Fruit fly (Drosophila melanogaster) whole organism, wandering third instar larva: ENCODE results near the gene Osi1.

Experiments
- CG32264 ChIP-seq: fragments of 200-800 bp; sonication (Bioruptor generic); optimal IDR thresholded peaks from 2 replicates; lab custom pipeline; 2016; ENCODE audit warnings: missing biosample characterization, missing genetic modification characterization
- CG9705 ChIP-seq: fragments of 200-800 bp; sonication (Bioruptor generic); optimal IDR thresholded peaks from 2 replicates; lab custom pipeline; 2018; ENCODE audit warnings: missing biosample characterization, mild to moderate bottlenecking, missing genetic modification characterization
- CrebA ChIP-seq: fragments of 200-800 bp; sonication (Bioruptor generic); optimal IDR thresholded peaks from 2 replicates; lab custom pipeline; 2016; ENCODE audit warnings: missing biosample characterization, mild to moderate bottlenecking, missing genetic modification characterization, borderline replicate concordance
- Dif ChIP-seq: fragments of 200-275, 200-300 bp; sonication (Bioruptor generic); optimal IDR thresholded peaks from 2 replicates; lab custom pipeline; 2018; ENCODE audit warnings: missing biosample characterization, missing genetic modification characterization; ENCODE audit not compliant: partially characterized antibody
- HLH106 ChIP-seq: fragments of 200-800 bp; optimal IDR thresholded peaks from 3 replicates; lab custom pipeline; 2019; ENCODE audit warnings: missing biosample characterization, mild to moderate bottlenecking, missing genetic modification characterization, moderate library complexity
- Hr78 ChIP-seq: fragments of >200 bp; optimal IDR thresholded peaks from 2 replicates; lab custom pipeline; 2017; ENCODE audit warnings: missing biosample characterization, missing genetic modification characterization
- Hr83 ChIP-seq: fragments of 200-300 bp; sonication (Bioruptor generic); optimal IDR thresholded peaks from 2 replicates; lab custom pipeline; 2016; ENCODE audit warnings: missing biosample characterization, mild to moderate bottlenecking, missing genetic modification characterization, moderate library complexity; ENCODE audit not compliant: poor library complexity, severe bottlenecking
- Jra ChIP-seq: sonication (Bioruptor generic); optimal IDR thresholded peaks from 2 replicates; lab custom pipeline; 2016; ENCODE audit warnings: missing biosample characterization, missing genetic modification characterization
- Myc ChIP-seq: fragments of >200 bp; optimal IDR thresholded peaks from 2 replicates; lab custom pipeline; 2017
- N ChIP-seq: fragments of >200 bp; optimal IDR thresholded peaks from 2 replicates; lab custom pipeline; 2018; ENCODE audit warnings: missing biosample characterization, missing external identifiers, missing genetic modification characterization
- OdsH ChIP-seq: fragments of 200-800 bp; sonication (Bioruptor generic); optimal IDR thresholded peaks from 2 replicates; lab custom pipeline; 2016; ENCODE audit warnings: missing biosample characterization, mild to moderate bottlenecking, missing genetic modification characterization
- Sp1 ChIP-seq: fragments of 200-800 bp; sonication (Bioruptor generic); optimal IDR thresholded peaks from 3 replicates; lab custom pipeline; 2019; ENCODE audit warnings: missing biosample characterization, mild to moderate bottlenecking, missing genetic modification characterization, moderate library complexity
- Vsx2 ChIP-seq: fragments of 200-300, 225-300 bp; sonication (Bioruptor generic); optimal IDR thresholded peaks from 2 replicates; lab custom pipeline; 2018; ENCODE audit warnings: missing biosample characterization, missing genetic modification characterization; ENCODE audit not compliant: partially characterized antibody
- br ChIP-seq: fragments of 200-800 bp; sonication (Bioruptor generic); optimal IDR thresholded peaks from 2 replicates; lab custom pipeline; 2016; ENCODE audit warnings: missing biosample characterization, missing genetic modification characterization
- dl ChIP-seq, 2 experiments: fragments of 175-275, 200-275 bp in 1 of 2; fragments of 200-275 bp in 1 of 2; sonication (Bioruptor generic); optimal IDR thresholded peaks; lab custom pipeline; 2018; ENCODE audit warnings: mild to moderate bottlenecking in 2 of 2, missing biosample characterization in 2 of 2, missing genetic modification characterization in 2 of 2, moderate library complexity in 2 of 2; ENCODE audit not compliant: partially characterized antibody in 2 of 2, insufficient read depth in 1 of 2
- dsf ChIP-seq: sonication (Bioruptor generic); optimal IDR thresholded peaks from 2 replicates; lab custom pipeline; 2016; ENCODE audit warnings: missing biosample characterization, missing genetic modification characterization, borderline replicate concordance
- ey ChIP-seq: fragments of 200-800 bp; sonication (Bioruptor generic); optimal IDR thresholded peaks from 2 replicates; lab custom pipeline; 2016; ENCODE audit warnings: missing biosample characterization, missing genetic modification characterization
- foxo ChIP-seq, 2 experiments: fragments of 200-800 bp; sonication (Bioruptor generic); optimal IDR thresholded peaks; 2 replicates in 1 of 2; 3 replicates in 1 of 2; lab custom pipeline; 2016 to 2017; ENCODE audit warnings: missing biosample characterization in 2 of 2, missing genetic modification characterization in 2 of 2
- fru ChIP-seq: fragments of 200-800 bp; sonication (Bioruptor generic); optimal IDR thresholded peaks from 3 replicates; lab custom pipeline; 2016; ENCODE audit warnings: missing biosample characterization, mild to moderate bottlenecking, missing genetic modification characterization
- h ChIP-seq: fragments of 200-800 bp; sonication (Bioruptor generic); optimal IDR thresholded peaks from 3 replicates; lab custom pipeline; 2016; ENCODE audit warnings: missing biosample characterization, mild to moderate bottlenecking, missing genetic modification characterization
- jim ChIP-seq: fragments of 175-275, 200-325 bp; sonication (Bioruptor generic); optimal IDR thresholded peaks from 2 replicates; lab custom pipeline; 2016; ENCODE audit warnings: missing biosample characterization, mild to moderate bottlenecking, missing genetic modification characterization
- lola ChIP-seq: fragments of >200 bp; optimal IDR thresholded peaks from 2 replicates; lab custom pipeline; 2017; ENCODE audit warnings: missing biosample characterization, missing genetic modification characterization
- rgr ChIP-seq: fragments of 200-800 bp; sonication (Bioruptor generic); optimal IDR thresholded peaks from 3 replicates; lab custom pipeline; 2016; ENCODE audit warnings: missing biosample characterization, mild to moderate bottlenecking, missing genetic modification characterization
- sage ChIP-seq: fragments of 200-800 bp; sonication (Bioruptor generic); optimal IDR thresholded peaks from 2 replicates; lab custom pipeline; 2016; ENCODE audit warnings: missing biosample characterization, mild to moderate bottlenecking, missing genetic modification characterization
- sv ChIP-seq: fragments of 200-800 bp; sonication (Bioruptor generic); optimal IDR thresholded peaks from 3 replicates; lab custom pipeline; 2016; ENCODE audit warnings: missing biosample characterization, missing genetic modification characterization
- tai ChIP-seq: sonication (Bioruptor generic); optimal IDR thresholded peaks from 2 replicates; lab custom pipeline; 2016; ENCODE audit warnings: missing biosample characterization, missing genetic modification characterization
- usp ChIP-seq: fragments of >200 bp; optimal IDR thresholded peaks from 2 replicates; lab custom pipeline; 2017; ENCODE audit warnings: missing biosample characterization, missing genetic modification characterization

The Osi1 gene

DNA sequence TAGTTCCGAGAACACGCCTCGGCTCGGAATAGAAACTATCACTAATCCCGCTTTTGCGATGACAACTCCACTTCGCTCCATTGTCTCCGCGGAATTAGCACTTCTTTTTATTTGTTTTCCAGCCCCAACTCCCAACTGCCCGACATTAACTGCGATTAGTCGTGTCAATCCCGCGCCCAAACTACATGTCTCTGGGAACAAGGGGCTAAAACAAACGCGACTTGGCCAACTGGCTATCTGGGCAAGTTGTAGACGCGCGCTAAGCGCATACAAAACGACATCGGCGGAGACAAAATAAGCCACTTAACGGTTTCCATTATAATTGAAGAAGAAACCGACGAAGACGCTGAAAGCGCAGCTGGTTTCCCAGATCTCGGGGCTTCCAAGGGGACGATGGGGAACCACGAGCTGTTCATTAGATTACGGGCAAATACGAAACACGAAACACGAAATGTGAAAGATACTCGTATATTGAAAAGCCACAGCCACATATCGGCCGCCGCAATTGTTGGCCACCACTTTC lies 18.5 kb upstream of the Osi1 start:
- TF ChIP-seq ey (GFP tag; lab: Kevin White, UChicago) (no peak), br (GFP tag; lab: Kevin White, UChicago) (no peak), Vsx2 (GFP tag; lab: Kevin White, UChicago) (no peak), CG9705 (GFP tag; lab: Kevin White, UChicago) (no peak), lola (GFP tag; lab: Kevin White, UChicago) (no peak), Myc (lab: Kevin White, UChicago) (no peak), Hr83 (GFP tag; lab: Kevin White, UChicago) (no peak), Sp1 (GFP tag; lab: Kevin White, UChicago) (no peak), sage (GFP tag; lab: Kevin White, UChicago) (no peak), dsf (GFP tag; lab: Kevin White, UChicago) (no peak), foxo (GFP tag; optimal IDR thresholded peaks at IDR 0.05; lab: Kevin White, UChicago) (no peak), CrebA (GFP tag; lab: Kevin White, UChicago) (no peak)

DNA sequence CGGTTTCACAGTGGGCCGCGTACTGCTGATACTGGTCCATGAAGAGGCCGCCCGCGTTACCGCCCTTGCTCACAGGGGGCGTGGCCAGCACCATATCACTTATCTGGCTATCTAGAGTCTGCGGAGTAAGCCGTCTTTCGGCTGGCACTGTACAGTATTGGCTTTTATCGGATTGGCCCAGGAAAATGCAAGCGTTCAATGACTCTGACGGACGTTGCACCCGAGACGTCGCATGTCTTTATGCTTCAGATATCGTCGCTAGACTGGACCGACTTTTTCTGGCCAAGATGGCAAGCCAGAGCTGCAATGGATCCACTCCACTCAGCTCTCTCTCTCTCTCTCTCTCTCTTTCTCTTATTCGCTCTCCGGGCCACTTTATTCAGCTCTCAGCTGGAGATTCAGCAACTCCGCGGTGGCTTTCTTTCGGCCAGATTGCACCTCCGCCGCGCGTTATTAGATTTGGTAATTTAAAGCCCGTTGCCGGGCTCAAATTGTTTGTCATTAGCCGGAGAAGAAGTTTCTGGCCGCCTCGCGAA lies 16.3 kb upstream of the Osi1 start, which contains the start of gene CG31559:
Gene CG31559, minus strand, starts transcription at position 273 of the 536 bp plus-strand sequence.
- TF ChIP-seq Vsx2 (GFP tag; lab: Kevin White, UChicago) (peak; percentile 26), jim (GFP tag; lab: Kevin White, UChicago) (no peak), dl (GFP tag; optimal IDR thresholded peaks at IDR 0.05; lab: Kevin White, UChicago; ENCODE audit: insufficient read depth in 1 of 2, partially characterized antibody in 2 of 2) (peak; percentile 41 to 67), sage (GFP tag; lab: Kevin White, UChicago) (no peak), sv (GFP tag; lab: Kevin White, UChicago) (no peak), Dif (GFP tag; lab: Kevin White, UChicago) (peak; percentile 77)

DNA sequence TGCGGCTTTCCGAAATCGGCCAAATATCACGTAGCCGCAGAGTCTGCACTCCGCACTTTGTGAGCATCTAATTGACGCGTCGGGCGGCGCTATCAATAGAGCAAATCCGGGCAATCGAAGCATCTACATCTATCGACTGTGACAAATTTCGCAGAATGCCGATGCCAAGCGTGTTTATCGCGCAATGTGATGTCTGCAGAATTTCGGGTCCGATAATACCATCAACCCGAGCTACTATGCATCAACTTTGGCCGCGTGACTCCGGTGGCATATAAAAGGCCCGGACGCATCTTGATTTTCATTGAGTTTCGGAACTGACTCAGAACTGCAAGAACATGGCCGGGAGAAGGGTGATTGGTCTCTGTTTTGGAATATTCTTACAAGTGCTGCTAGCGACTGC lies 6.2 kb upstream of the Osi1 start, which contains the start of gene CG1077:
Gene CG1077, plus strand, starts transcription at position 301 of the 400 bp plus-strand sequence.
- no peak for TF ChIP-seq CG32264 (GFP tag; lab: Kevin White, UChicago)
- TF ChIP-seq Jra = no peak
- TF ChIP-seq rgr = no peak
- no peak for TF ChIP-seq fru (GFP tag; lab: Kevin White, UChicago)
- TF ChIP-seq ey (GFP tag; lab: Kevin White, UChicago) = no peak

DNA sequence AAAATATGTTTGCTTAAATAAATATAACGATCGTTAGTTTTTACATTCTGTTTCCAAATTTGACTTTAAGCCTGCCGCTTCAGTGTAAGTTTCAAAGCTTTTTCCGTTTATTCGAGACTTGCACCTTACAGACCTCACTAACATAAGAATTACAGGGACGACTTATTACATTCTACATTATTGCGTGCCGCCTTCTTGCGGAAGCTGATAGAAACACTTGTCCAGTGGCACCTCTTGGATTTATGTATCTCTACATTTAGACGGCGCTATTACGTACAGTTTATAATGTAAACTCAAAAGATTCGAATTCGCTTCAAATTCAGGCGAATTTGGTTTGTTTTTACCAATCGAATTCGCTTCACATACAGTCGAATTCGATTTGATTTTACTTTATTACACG lies 2.6 kb upstream of the Osi1 start:
- TF ChIP-seq Hr78 (GFP tag; lab: Kevin White, UChicago) (no peak), Myc (lab: Kevin White, UChicago) (peak; percentile 68)

DNA sequence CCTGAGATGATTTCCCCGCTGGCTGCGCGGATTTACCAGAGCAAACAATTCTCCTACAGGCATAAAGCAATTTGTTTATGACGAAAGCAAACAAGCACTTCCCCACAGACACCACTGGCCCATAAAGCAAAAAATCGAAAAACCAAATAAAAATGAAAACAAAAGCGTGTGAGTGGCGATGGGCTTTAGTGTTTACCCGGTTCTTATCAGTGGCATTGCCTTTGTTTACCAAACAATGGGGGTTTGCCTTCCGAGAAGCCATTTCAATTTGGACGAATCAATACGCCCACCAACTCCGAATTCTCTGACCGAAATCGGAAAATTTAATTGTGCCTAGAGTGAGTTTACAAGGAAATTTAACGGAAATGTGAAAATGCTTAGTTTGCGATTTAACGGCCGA lies 9.2 kb downstream of the Osi1 start:
- peak; percentile 8 for TF ChIP-seq h
- TF ChIP-seq rgr = peak; percentile 1
- peak; percentile 1 for TF ChIP-seq Hr83 (GFP tag; lab: Kevin White, UChicago)
- TF ChIP-seq HLH106 (tag; lab: Kevin White, UChicago) = no peak
- no peak for TF ChIP-seq dl (GFP tag; optimal IDR thresholded peaks at IDR 0.05; lab: Kevin White, UChicago; ENCODE audit: insufficient read depth in 1 of 2, partially characterized antibody in 2 of 2)

DNA sequence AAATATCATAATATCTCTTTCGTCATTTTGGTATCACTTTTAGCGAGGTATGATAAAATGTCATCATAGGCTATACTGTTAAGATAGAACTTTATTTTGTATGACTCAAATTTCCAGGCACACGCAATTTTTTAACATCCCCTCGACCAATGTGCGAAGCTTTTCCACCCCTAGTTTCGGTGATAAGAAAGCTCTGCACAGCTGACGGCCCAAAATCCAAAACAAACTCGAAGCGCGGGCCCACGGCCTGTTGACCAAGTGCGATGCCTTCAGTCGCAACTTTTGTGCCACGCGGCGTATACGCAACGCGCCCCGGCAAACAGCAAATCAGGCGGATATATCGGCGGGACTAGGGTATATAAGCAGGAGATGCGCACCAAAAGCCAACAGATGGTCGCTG lies 13.7 kb downstream of the Osi1 start, which contains the start of gene NPFR:
Gene NPFR, plus strand, starts transcription at position 301 of the 400 bp plus-strand sequence.
- TF ChIP-seq N (no peak), sage (GFP tag; lab: Kevin White, UChicago) (no peak), jim (GFP tag; lab: Kevin White, UChicago) (no peak), Dif (GFP tag; lab: Kevin White, UChicago) (no peak), tai (GFP tag; lab: Kevin White, UChicago) (no peak), rgr (no peak), OdsH (GFP tag; lab: Kevin White, UChicago) (no peak), lola (GFP tag; lab: Kevin White, UChicago) (no peak), Sp1 (GFP tag; lab: Kevin White, UChicago) (no peak), h (no peak), fru (GFP tag; lab: Kevin White, UChicago) (no peak), Hr78 (GFP tag; lab: Kevin White, UChicago) (no peak), Vsx2 (GFP tag; lab: Kevin White, UChicago) (no peak), usp (GFP tag; lab: Kevin White, UChicago) (no peak)
